Fruit fly (Drosophila melanogaster): Measurements from ENCODE around the gene Vha26.
A peak's percentile ranks its signal among the peaks of the same experiment; 100 is the strongest.

The Vha26 gene

dm6 chr3R:5591398-5591853 lies at the start of gene Vha26, which contains the start of gene noi (continued):
- TF ChIP-seq da (GFP tag; optimal IDR thresholded peaks at IDR 0.05), result peak; percentile 8
- TF ChIP-seq slbo (GFP tag; IDR thresholded peaks at IDR 0.05), result peak; percentile 47
- TF ChIP-seq odd (GFP tag; optimal IDR thresholded peaks at IDR 0.05), result no peak
- no peak for TF ChIP-seq CG6854 (GFP tag; optimal IDR thresholded peaks at IDR 0.05)
- TF ChIP-seq esg (GFP tag; conservative IDR thresholded peaks at IDR 0.05), result no peak
- no peak for TF ChIP-seq CG4707 (GFP tag; optimal IDR thresholded peaks at IDR 0.05)
- no peak for TF ChIP-seq CG6272 (GFP tag; IDR thresholded peaks at IDR 0.05)
- TF ChIP-seq CG2889 (GFP tag; IDR thresholded peaks at IDR 0.05), result no peak
- peak; percentile 91 for TF ChIP-seq row (GFP tag; IDR thresholded peaks at IDR 0.05)
- TF ChIP-seq CG43689 (GFP tag; IDR thresholded peaks at IDR 0.05), result no peak
- TF ChIP-seq Lim3 (GFP tag; IDR thresholded peaks at IDR 0.05), result no peak
- TF ChIP-seq bowl (GFP tag; IDR thresholded peaks at IDR 0.05), result no peak
- peak; percentile 74 for TF ChIP-seq CG2712 (tag; optimal IDR thresholded peaks at IDR 0.05)
- peak; percentile 86 for TF ChIP-seq CG9797 (GFP tag; optimal IDR thresholded peaks at IDR 0.05)
- TF ChIP-seq twi (tag; optimal IDR thresholded peaks at IDR 0.05), result peak; percentile 45
- TF ChIP-seq trh (GFP tag; optimal IDR thresholded peaks at IDR 0.05), result no peak
- TF ChIP-seq unpg (GFP tag; optimal IDR thresholded peaks at IDR 0.05), result no peak
- TF ChIP-seq pros (GFP tag; optimal IDR thresholded peaks at IDR 0.05), result no peak
- TF ChIP-seq E2f2 (GFP tag; IDR thresholded peaks at IDR 0.05), result peak; percentile 41; the same call in 1 of the 2 replicates
- 0 out of 2 replicates have a peak, but pooled peaks have one; percentile 24 for TF ChIP-seq Adf1 (GFP tag; IDR thresholded peaks at IDR 0.05)
- TF ChIP-seq CG12744 (GFP tag; optimal IDR thresholded peaks at IDR 0.05), result peak; percentile 19
- TF ChIP-seq dm (GFP tag; optimal IDR thresholded peaks at IDR 0.05), result peak; percentile 16
- TF ChIP-seq tna (GFP tag; IDR thresholded peaks at IDR 0.05; ENCODE audit: partially characterized antibody), result no peak
- TF ChIP-seq sens-2 (GFP tag; IDR thresholded peaks at IDR 0.05), result no peak
- no peak for TF ChIP-seq CG4404 (GFP tag; IDR thresholded peaks at IDR 0.05)
- TF ChIP-seq hbn (GFP tag; IDR thresholded peaks at IDR 0.05; ENCODE audit: partially characterized antibody), result 0 out of 2 replicates have a peak, but pooled peaks have one; percentile 27
- peak; percentile 25 for TF ChIP-seq CG17359 (tag; optimal IDR thresholded peaks at IDR 0.05)
- TF ChIP-seq CG12299 (tag; optimal IDR thresholded peaks at IDR 0.05), result no peak
- no peak for TF ChIP-seq CoRest (tag; optimal IDR thresholded peaks at IDR 0.05)
- TF ChIP-seq ac (GFP tag; optimal IDR thresholded peaks at IDR 0.05), result no peak
- no peak for TF ChIP-seq lov (optimal IDR thresholded peaks at IDR 0.05)
- TF ChIP-seq lov (GFP tag; IDR thresholded peaks at IDR 0.05), result no peak
- no peak for TF ChIP-seq CG14014 (GFP tag; IDR thresholded peaks at IDR 0.05)
- TF ChIP-seq bsh (GFP tag; optimal IDR thresholded peaks at IDR 0.05), result peak in 1 of 2 experiments; percentile 30
- TF ChIP-seq Xrp1 (GFP tag; IDR thresholded peaks at IDR 0.05), result peak; percentile 10; the same call in 1 of the 2 replicates
- peak; percentile 34; the same call in 1 of the 2 replicates for TF ChIP-seq CG6689 (GFP tag; IDR thresholded peaks at IDR 0.05)
- peak; percentile 3 for TF ChIP-seq CHES-1-like (GFP tag; optimal IDR thresholded peaks at IDR 0.05)
- no peak for TF ChIP-seq cas (GFP tag; IDR thresholded peaks at IDR 0.05)
- peak; percentile 4 to 43 for TF ChIP-seq Pdp1 (GFP tag; optimal IDR thresholded peaks at IDR 0.05)
- TF ChIP-seq D19A (tag; optimal IDR thresholded peaks at IDR 0.05), result peak; percentile 95
- no peak for TF ChIP-seq CG4282 (GFP tag; optimal IDR thresholded peaks at IDR 0.05)
- no peak for TF ChIP-seq CG3407 (GFP tag; optimal IDR thresholded peaks at IDR 0.05)
- TF ChIP-seq Scr (GFP tag; IDR thresholded peaks at IDR 0.05; ENCODE audit: partially characterized antibody), result peak; percentile 65
- TF ChIP-seq hb (GFP tag; IDR thresholded peaks at IDR 0.05; ENCODE audit: partially characterized antibody), result peak; percentile 59; the same call in 1 of the 3 replicates
- peak; percentile 73 for TF ChIP-seq CG15514 (GFP tag; optimal IDR thresholded peaks at IDR 0.05)
- TF ChIP-seq CG3726 (GFP tag; IDR thresholded peaks at IDR 0.05), result no peak
- TF ChIP-seq Side (GFP tag; optimal IDR thresholded peaks at IDR 0.05), result no peak
- peak; percentile 76 for TF ChIP-seq phol (tag; optimal IDR thresholded peaks at IDR 0.05)
- TF ChIP-seq CG3847 (GFP tag; IDR thresholded peaks at IDR 0.05), result peak; percentile 45; the same call in 1 of the 2 replicates
- TF ChIP-seq CG1233 (GFP tag; optimal IDR thresholded peaks at IDR 0.05), result no peak
- no peak for TF ChIP-seq CG6683 (GFP tag; optimal IDR thresholded peaks at IDR 0.05)

All from whole organism, embryonic.